Worm (Caenorhabditis elegans): Measurements from ENCODE around the gene grld-1.

DNA sequence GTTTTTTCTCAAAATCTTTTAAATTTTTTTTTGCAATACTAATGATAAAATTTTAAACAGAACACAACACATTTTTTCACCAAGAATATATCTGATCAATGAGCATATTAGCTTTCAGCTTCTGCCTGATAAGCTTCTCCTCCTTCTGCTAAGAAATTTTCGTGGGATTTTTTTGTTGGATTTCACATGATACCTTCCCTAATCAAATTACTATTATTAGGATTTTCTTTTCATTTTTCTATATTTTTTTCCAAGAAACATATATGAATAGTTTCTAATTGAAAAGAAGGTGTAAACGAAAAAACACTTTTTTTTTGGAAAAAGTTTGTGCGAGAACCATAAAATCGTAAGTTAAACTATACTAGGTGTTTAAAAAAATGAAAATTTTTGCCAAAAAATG is 52.6 kb downstream of the grld-1 start:
- TF ChIP-seq B0035.1 (tag; optimal IDR thresholded peaks at IDR 0.05) (no peak), lin-35 (GFP tag; optimal IDR thresholded peaks at IDR 0.05) (no peak), F52B5.7 (tag; optimal IDR thresholded peaks at IDR 0.05) (no peak), Y53G8AR.9 (GFP tag; conservative IDR thresholded peaks at IDR 0.05) (no peak), C06A6.2 (GFP tag; conservative IDR thresholded peaks at IDR 0.05) (no peak), attf-6 (GFP tag; IDR thresholded peaks at IDR 0.05) (no peak), snpc-4 (GFP tag; optimal IDR thresholded peaks at IDR 0.05) (no peak), snpc-4 (tag; optimal IDR thresholded peaks at IDR 0.05) (no peak), pbrm-1 (GFP tag; IDR thresholded peaks at IDR 0.05) (no peak)
